Worm (Caenorhabditis elegans) whole organism, young adult: Measurements from ENCODE around the gene msrp-3.

Experiments
- Y56A3A.18 ChIP-seq: fragments of 200-800 bp; sonication (Bioruptor generic); IDR thresholded peaks from 2 replicates; pipeline ENCODE4 v1.3.6; 2022; ENCODE audit warnings: missing genetic modification reagents, missing genetic modification characterization, missing compliant biosample characterization
- aptf-2 ChIP-seq: fragments of 200-800 bp; sonication (Bioruptor generic); conservative IDR thresholded peaks from 2 replicates; pipeline ENCODE4 v1.3.6; 2022; ENCODE audit warnings: missing genetic modification reagents, missing genetic modification characterization, missing compliant biosample characterization
- dpff-1 ChIP-seq: sonication (generic microtip); optimal IDR thresholded peaks from 2 replicates; lab custom pipeline; 2017; ENCODE audit warnings: mild to moderate bottlenecking, missing genetic modification characterization, missing compliant biosample characterization
- madf-3 ChIP-seq: fragments of 200-800 bp; sonication (Bioruptor generic); IDR thresholded peaks from 2 replicates; pipeline ENCODE4 v1.3.6; 2022; ENCODE audit warnings: missing genetic modification reagents, missing genetic modification characterization, missing compliant biosample characterization
- zim-3 ChIP-seq: sonication (generic microtip); optimal IDR thresholded peaks from 2 replicates; lab custom pipeline; 2017; ENCODE audit warnings: mild to moderate bottlenecking, missing genetic modification characterization, moderate library complexity, missing compliant biosample characterization

ce11 chrII:770253-770652, 44.4 kb downstream of the msrp-3 start, which contains the start of gene C08G5.6:
- no peak for TF ChIP-seq Y56A3A.18 (GFP tag; lab: Robert Waterston, UW)
- no peak for TF ChIP-seq zim-3 (tag; lab: Kevin White, UChicago)
- no peak for TF ChIP-seq aptf-2 (GFP tag; lab: Robert Waterston, UW)
- TF ChIP-seq madf-3 (GFP tag; lab: Robert Waterston, UW) = no peak
- TF ChIP-seq dpff-1 = no peak
